Worm (Caenorhabditis elegans): ENCODE results near the gene mmab-1.

ce11 chrIII:4873395-4873794, 48.5 kb downstream of the mmab-1 start:
- no peak for TF ChIP-seq dao-5 (tag; optimal IDR thresholded peaks at IDR 0.05)
- TF ChIP-seq him-1 (tag; optimal IDR thresholded peaks at IDR 0.05) = no peak
- TF ChIP-seq W03F9.2 (tag; optimal IDR thresholded peaks at IDR 0.05) = no peak

Data from whole organism, L4/young adult.